Fruit fly (Drosophila melanogaster) whole organism, prepupa: ENCODE measurements around the gene sky.
A peak's percentile ranks its signal among the peaks of the same experiment; 100 is the strongest.

Experiments used
- Blimp-1 ChIP-seq: fragments of 200-800 bp; sonication (Bioruptor generic); optimal IDR thresholded peaks from 3 replicates; lab custom pipeline; 2017; ENCODE audit warnings: missing biosample characterization, missing genetic modification characterization, mild to moderate bottlenecking, moderate library complexity, missing genetic modification reagents
- CG10631 ChIP-seq: fragments of 200-800 bp; sonication (Bioruptor generic); optimal IDR thresholded peaks from 2 replicates; lab custom pipeline; 2016; ENCODE audit warnings: missing biosample characterization, missing genetic modification characterization
- CG10669 ChIP-seq: fragments of 200-800 bp; sonication (Bioruptor generic); optimal IDR thresholded peaks from 3 replicates; lab custom pipeline; 2018; ENCODE audit warnings: missing biosample characterization, mild to moderate bottlenecking, missing genetic modification characterization, moderate library complexity
- CG11762 ChIP-seq: fragments of 200-800 bp; sonication (Bioruptor generic); optimal IDR thresholded peaks from 3 replicates; lab custom pipeline; 2016; ENCODE audit warnings: missing biosample characterization, missing genetic modification characterization; ENCODE audit not compliant: insufficient read depth
- CG11902 ChIP-seq: fragments of 200-800 bp; sonication (Bioruptor generic); optimal IDR thresholded peaks from 3 replicates; lab custom pipeline; 2016; ENCODE audit warnings: missing biosample characterization, missing genetic modification characterization
- CG1621 ChIP-seq: fragments of 200-800 bp; sonication (Bioruptor generic); optimal IDR thresholded peaks from 3 replicates; lab custom pipeline; 2018; ENCODE audit warnings: missing biosample characterization, mild to moderate bottlenecking, missing genetic modification characterization
- CG16779 ChIP-seq: fragments of 200-800 bp; sonication (Bioruptor generic); optimal IDR thresholded peaks from 3 replicates; lab custom pipeline; 2017; ENCODE audit warnings: missing biosample characterization, mild to moderate bottlenecking, missing genetic modification characterization
- CG3032 ChIP-seq: fragments of 200-800 bp; optimal IDR thresholded peaks from 2 replicates; lab custom pipeline; 2019; ENCODE audit warnings: missing biosample characterization, mild to moderate bottlenecking, missing genetic modification characterization, moderate library complexity
- CG31627 ChIP-seq: fragments of 200-800 bp; sonication (Bioruptor generic); optimal IDR thresholded peaks from 3 replicates; lab custom pipeline; 2016; ENCODE audit warnings: missing biosample characterization, missing genetic modification characterization
- CG34406 ChIP-seq: fragments of 200-800 bp; sonication (Bioruptor generic); optimal IDR thresholded peaks from 3 replicates; lab custom pipeline; 2016; ENCODE audit warnings: missing biosample characterization, missing genetic modification characterization
- CG3919 ChIP-seq: fragments of 200-800 bp; sonication (Bioruptor generic); optimal IDR thresholded peaks from 3 replicates; lab custom pipeline; 2016; ENCODE audit warnings: missing biosample characterization, missing genetic modification characterization
- CG4318 ChIP-seq: fragments of 200-800 bp; sonication (Bioruptor generic); optimal IDR thresholded peaks from 3 replicates; lab custom pipeline; 2017; ENCODE audit warnings: missing biosample characterization, mild to moderate bottlenecking, missing genetic modification characterization
- CG6163 ChIP-seq: fragments of 200-800 bp; sonication (Bioruptor generic); IDR thresholded peaks from 3 replicates; pipeline ENCODE4 v1.3.6; 2022; ENCODE audit warnings: missing biosample characterization, missing genetic modification characterization
- CG6792 ChIP-seq: fragments of 200-800 bp; sonication (Bioruptor generic); optimal IDR thresholded peaks from 3 replicates; lab custom pipeline; 2016; ENCODE audit warnings: missing biosample characterization, missing genetic modification characterization
- CG6808 ChIP-seq: fragments of 200-800 bp; sonication (Bioruptor generic); optimal IDR thresholded peaks from 3 replicates; lab custom pipeline; 2017; ENCODE audit warnings: missing biosample characterization, missing genetic modification characterization, mild to moderate bottlenecking, moderate library complexity, missing genetic modification reagents
- CG6854 ChIP-seq: fragments of 200-800 bp; sonication (Bioruptor generic); optimal IDR thresholded peaks from 2 replicates; lab custom pipeline; 2017; ENCODE audit warnings: missing biosample characterization, mild to moderate bottlenecking, missing genetic modification characterization
- CG7368 ChIP-seq: fragments of 200-800 bp; sonication (Bioruptor generic); optimal IDR thresholded peaks from 3 replicates; lab custom pipeline; 2016; ENCODE audit warnings: missing biosample characterization, missing genetic modification characterization
- CG8119 ChIP-seq: fragments of 200-800 bp; sonication (Bioruptor generic); IDR thresholded peaks from 3 replicates; pipeline ENCODE4 v1.3.6; 2022; ENCODE audit warnings: missing biosample characterization, missing genetic modification characterization
- CG8319 ChIP-seq: fragments of 200-800 bp; sonication (Bioruptor generic); optimal IDR thresholded peaks from 3 replicates; lab custom pipeline; 2016; ENCODE audit warnings: missing biosample characterization, missing genetic modification characterization
- CG8632 ChIP-seq: fragments of 200-800 bp; sonication (Bioruptor generic); optimal IDR thresholded peaks from 3 replicates; lab custom pipeline; 2016; ENCODE audit warnings: missing biosample characterization, missing genetic modification characterization
- CG9139 ChIP-seq: fragments of 200-800 bp; sonication (Bioruptor generic); optimal IDR thresholded peaks from 3 replicates; lab custom pipeline; 2017; ENCODE audit warnings: missing biosample characterization, mild to moderate bottlenecking, missing genetic modification characterization
- Eip75B ChIP-seq: fragments of 200-800 bp; sonication (Bioruptor generic); optimal IDR thresholded peaks from 3 replicates; lab custom pipeline; 2016; ENCODE audit warnings: missing biosample characterization, missing genetic modification characterization
- Eip78C ChIP-seq: fragments of 200-800 bp; sonication (Bioruptor generic); peaks from one replicate; lab custom pipeline; 2016; ENCODE audit warnings: missing biosample characterization, missing genetic modification characterization
- Eip93F ChIP-seq: fragments of 200-800 bp; sonication (Bioruptor generic); optimal IDR thresholded peaks from 2 replicates; lab custom pipeline; 2016; ENCODE audit warnings: missing biosample characterization, mild to moderate bottlenecking, missing genetic modification characterization
- Ets96B ChIP-seq: fragments of 200-800 bp; optimal IDR thresholded peaks from 2 replicates; lab custom pipeline; 2019; ENCODE audit warnings: missing biosample characterization, mild to moderate bottlenecking, missing genetic modification characterization, moderate library complexity
- Gug ChIP-seq: fragments of 200-800 bp; sonication (Bioruptor generic); IDR thresholded peaks from 2 replicates; pipeline ENCODE4 v1.3.6; 2022; ENCODE audit warnings: missing biosample characterization, missing genetic modification characterization
- Hr38 ChIP-seq: sonication (Bioruptor generic); optimal IDR thresholded peaks from 2 replicates; lab custom pipeline; 2016; ENCODE audit warnings: missing biosample characterization, missing genetic modification characterization
- Hr4 ChIP-seq: fragments of 200-800 bp; sonication (Bioruptor generic); optimal IDR thresholded peaks from 3 replicates; lab custom pipeline; 2016; ENCODE audit warnings: missing biosample characterization, missing genetic modification characterization
- Lpt ChIP-seq: fragments of 200-800 bp; sonication (Bioruptor generic); optimal IDR thresholded peaks from 3 replicates; lab custom pipeline; 2016; ENCODE audit warnings: missing biosample characterization, missing genetic modification characterization
- Met ChIP-seq: fragments of 200-800 bp; sonication (Bioruptor generic); optimal IDR thresholded peaks from 3 replicates; lab custom pipeline; 2016; ENCODE audit warnings: missing biosample characterization, missing genetic modification characterization
- Smox ChIP-seq: fragments of 200-800 bp; sonication (Bioruptor generic); optimal IDR thresholded peaks from 3 replicates; lab custom pipeline; 2016; ENCODE audit warnings: missing biosample characterization, missing genetic modification characterization
- Sox102F ChIP-seq: fragments of 200-800 bp; sonication (Bioruptor generic); optimal IDR thresholded peaks from 2 replicates; lab custom pipeline; 2016; ENCODE audit warnings: missing biosample characterization, mild to moderate bottlenecking, missing genetic modification characterization
- Sox14 ChIP-seq: fragments of 200-800 bp; sonication (Bioruptor generic); optimal IDR thresholded peaks from 3 replicates; lab custom pipeline; 2016; ENCODE audit warnings: missing biosample characterization, missing genetic modification characterization
- achi ChIP-seq: fragments of 200-800 bp; sonication (Bioruptor generic); optimal IDR thresholded peaks from 3 replicates; lab custom pipeline; 2016; ENCODE audit warnings: missing biosample characterization, missing genetic modification characterization
- acj6 ChIP-seq: fragments of 200-800 bp; sonication (Bioruptor generic); optimal IDR thresholded peaks from 3 replicates; lab custom pipeline; 2016; ENCODE audit warnings: missing biosample characterization, missing genetic modification characterization
- cyc ChIP-seq: fragments of 200-800 bp; sonication (Bioruptor generic); optimal IDR thresholded peaks from 3 replicates; lab custom pipeline; 2016; ENCODE audit warnings: missing biosample characterization, missing genetic modification characterization
- dsx ChIP-seq: fragments of 200-800 bp; optimal IDR thresholded peaks from 3 replicates; lab custom pipeline; 2019; ENCODE audit warnings: missing biosample characterization, mild to moderate bottlenecking, missing genetic modification characterization, moderate library complexity; ENCODE audit not compliant: poor library complexity, severe bottlenecking
- eg ChIP-seq: fragments of 200-800 bp; sonication (Bioruptor generic); IDR thresholded peaks from 3 replicates; pipeline ENCODE4 v1.3.6; 2022; ENCODE audit warnings: missing biosample characterization, missing genetic modification characterization
- esn ChIP-seq: fragments of 200-800 bp; sonication (Bioruptor generic); optimal IDR thresholded peaks from 2 replicates; lab custom pipeline; 2016; ENCODE audit warnings: missing biosample characterization, mild to moderate bottlenecking, missing genetic modification characterization, moderate library complexity
- fd59A ChIP-seq: fragments of 200-800 bp; sonication (Bioruptor generic); optimal IDR thresholded peaks from 2 replicates; lab custom pipeline; 2017; ENCODE audit warnings: missing biosample characterization, mild to moderate bottlenecking, missing genetic modification characterization, missing genetic modification reagents
- fd85E ChIP-seq: fragments of 200-800 bp; sonication (Bioruptor generic); optimal IDR thresholded peaks from 3 replicates; lab custom pipeline; 2016; ENCODE audit warnings: missing biosample characterization, missing genetic modification characterization
- fkh ChIP-seq: fragments of 200-800 bp; sonication (Bioruptor generic); optimal IDR thresholded peaks from 3 replicates; lab custom pipeline; 2017; ENCODE audit warnings: missing biosample characterization, mild to moderate bottlenecking, missing genetic modification characterization, moderate library complexity
- lz ChIP-seq: fragments of 200-800 bp; sonication (Bioruptor generic); optimal IDR thresholded peaks from 3 replicates; lab custom pipeline; 2016; ENCODE audit warnings: missing biosample characterization, missing genetic modification characterization
- net ChIP-seq: fragments of 200-800 bp; sonication (Bioruptor generic); optimal IDR thresholded peaks from 3 replicates; lab custom pipeline; 2016; ENCODE audit warnings: missing biosample characterization, missing genetic modification characterization
- pdm3 ChIP-seq: fragments of 200-800 bp; sonication (Bioruptor generic); optimal IDR thresholded peaks from 3 replicates; lab custom pipeline; 2016; ENCODE audit warnings: missing biosample characterization, missing genetic modification characterization
- salr ChIP-seq, 2 experiments: fragments of 200-800 bp; sonication (Bioruptor generic); optimal IDR thresholded peaks; 3 replicates each; lab custom pipeline; 2016 to 2018; ENCODE audit warnings: missing biosample characterization in 2 of 2, missing genetic modification characterization in 2 of 2, mild to moderate bottlenecking in 1 of 2
- spab ChIP-seq: fragments of 200-800 bp; sonication (Bioruptor generic); optimal IDR thresholded peaks from 2 replicates; lab custom pipeline; 2017; ENCODE audit warnings: missing biosample characterization, mild to moderate bottlenecking, missing genetic modification characterization, missing genetic modification reagents
- topi ChIP-seq: fragments of 200-800 bp; sonication (Bioruptor generic); optimal IDR thresholded peaks from 3 replicates; lab custom pipeline; 2016; ENCODE audit warnings: missing biosample characterization, missing genetic modification characterization
- vri ChIP-seq: fragments of 200-800 bp; sonication (Bioruptor generic); optimal IDR thresholded peaks from 3 replicates; lab custom pipeline; 2016; ENCODE audit warnings: missing biosample characterization, mild to moderate bottlenecking, missing genetic modification characterization

sky gene

dm6 chr2L:20912789-20913300, 5.9 kb downstream of the sky start (continued):
- TF ChIP-seq CG8119 (0 out of 3 replicates have a peak, but pooled peaks have one; percentile 43), CG6792 (peak; percentile 66), CG1621 (tag; lab: Kevin White, UChicago) (peak; percentile 38), achi (GFP tag; lab: Kevin White, UChicago) (peak; percentile 58), spab (GFP tag; lab: Kevin White, UChicago) (peak; percentile 75), CG3919 (peak; percentile 64), Ets96B (tag; lab: Kevin White, UChicago) (peak; percentile 74), CG6163 (peak; percentile 63), Eip78C (peak; percentile 91), CG10631 (GFP tag; lab: Kevin White, UChicago) (peak; percentile 54), Sox14 (peak; percentile 70), CG8319 (GFP tag; lab: Kevin White, UChicago) (peak; percentile 77), Met (GFP tag; lab: Kevin White, UChicago) (peak; percentile 78), CG10669 (peak; percentile 65), Blimp-1 (peak; percentile 68), CG34406 (peak; percentile 76), CG3032 (peak; percentile 61), CG4318 (GFP tag; lab: Kevin White, UChicago) (no peak), CG11902 (peak; percentile 45)

dm6 chr2L:20911374-20911773, 7.4 kb downstream of the sky start:
- no peak for TF ChIP-seq CG6808 (GFP tag; lab: Kevin White, UChicago)
- no peak for TF ChIP-seq Eip75B (GFP tag; lab: Kevin White, UChicago)
- no peak for TF ChIP-seq CG34406
- TF ChIP-seq dsx = no peak
- TF ChIP-seq Ets96B (tag; lab: Kevin White, UChicago) = no peak
- no peak for TF ChIP-seq lz (GFP tag; lab: Kevin White, UChicago)
- no peak for TF ChIP-seq CG11902
- TF ChIP-seq CG6854 (GFP tag; lab: Kevin White, UChicago) = no peak
- TF ChIP-seq esn = no peak
- TF ChIP-seq Gug (GFP tag; lab: Robert Waterston, UW) = no peak
- TF ChIP-seq CG16779 (tag; lab: Kevin White, UChicago) = no peak
- TF ChIP-seq CG8632 (GFP tag; lab: Kevin White, UChicago) = no peak
- no peak for TF ChIP-seq CG9139 (GFP tag; lab: Kevin White, UChicago)
- TF ChIP-seq fkh = peak; percentile 76
- no peak for TF ChIP-seq salr (GFP tag; optimal IDR thresholded peaks at IDR 0.05; lab: Kevin White, UChicago)
- TF ChIP-seq CG31627 = no peak
- TF ChIP-seq Hr38 (GFP tag; lab: Kevin White, UChicago) = no peak
- TF ChIP-seq CG10669 = no peak
- TF ChIP-seq Met (GFP tag; lab: Kevin White, UChicago) = no peak
- TF ChIP-seq CG7368 (GFP tag; lab: Kevin White, UChicago) = no peak
- no peak for TF ChIP-seq acj6 (GFP tag; lab: Kevin White, UChicago)
- no peak for TF ChIP-seq cyc (GFP tag; lab: Kevin White, UChicago)
- TF ChIP-seq CG3919 = no peak
- TF ChIP-seq CG4318 (GFP tag; lab: Kevin White, UChicago) = no peak
- no peak for TF ChIP-seq Smox (GFP tag; lab: Kevin White, UChicago)
- peak; percentile 1 for TF ChIP-seq Eip93F
- TF ChIP-seq fd85E (GFP tag; lab: Kevin White, UChicago) = no peak
- TF ChIP-seq achi (GFP tag; lab: Kevin White, UChicago) = no peak
- no peak for TF ChIP-seq topi (GFP tag; lab: Kevin White, UChicago)
- peak; percentile 19 for TF ChIP-seq Sox102F (GFP tag; lab: Kevin White, UChicago)
- TF ChIP-seq Eip78C = peak; percentile 60
- TF ChIP-seq CG1621 (tag; lab: Kevin White, UChicago) = no peak
- peak; percentile 63 for TF ChIP-seq vri
- TF ChIP-seq CG10631 (GFP tag; lab: Kevin White, UChicago) = no peak
- TF ChIP-seq Lpt = no peak
- TF ChIP-seq eg (GFP tag; lab: Robert Waterston, UW) = 0 out of 3 replicates have a peak, but pooled peaks have one; percentile 14
- TF ChIP-seq fd59A (GFP tag; lab: Kevin White, UChicago) = no peak
- TF ChIP-seq pdm3 (GFP tag; lab: Kevin White, UChicago) = no peak
- no peak for TF ChIP-seq Hr4 (GFP tag; lab: Kevin White, UChicago)
- no peak for TF ChIP-seq Blimp-1
- TF ChIP-seq CG11762 = no peak
- TF ChIP-seq net (GFP tag; lab: Kevin White, UChicago) = no peak
- no peak for TF ChIP-seq CG6792
- TF ChIP-seq Sox14 = no peak
